Worm (Caenorhabditis elegans) whole organism, L3 larva: ENCODE data around the gene lido-17.
A peak's percentile ranks its signal among the peaks of the same experiment; 100 is the strongest.

Experiments
- aly-2 ChIP-seq: fragments of 150-350 bp; optimal IDR thresholded peaks from 2 replicates; lab custom pipeline; 2014; ENCODE audit warnings: missing biosample characterization, missing genetic modification characterization
- ama-1 ChIP-seq: fragments of 150-350 bp; optimal IDR thresholded peaks from 2 replicates; lab custom pipeline; 2018
- ceh-16 ChIP-seq: sonication (generic microtip); optimal IDR thresholded peaks from 2 replicates; lab custom pipeline; 2017; ENCODE audit warnings: missing biosample characterization, missing genetic modification characterization
- ceh-82 ChIP-seq: fragments of 150-350 bp; optimal IDR thresholded peaks from 2 replicates; lab custom pipeline; 2014; ENCODE audit warnings: missing biosample characterization, missing genetic modification characterization
- ceh-9 ChIP-seq: sonication (generic microtip); optimal IDR thresholded peaks from 2 replicates; lab custom pipeline; 2018; ENCODE audit warnings: missing biosample characterization, missing genetic modification characterization
- egl-5 ChIP-seq: fragments of 150-350 bp; optimal IDR thresholded peaks from 2 replicates; lab custom pipeline; 2017; ENCODE audit warnings: missing biosample characterization, missing genetic modification reagents, missing genetic modification characterization, inconsistent platforms
- elt-3 ChIP-seq, 3 experiments: fragments of 150-350 bp in 1 of 3; sonication (generic microtip) in 2 of 3; optimal IDR thresholded peaks; 2 replicates in 2 of 3; 4 replicates in 1 of 3; lab custom pipeline; 2014 to 2017; ENCODE audit warnings: missing biosample characterization in 3 of 3, missing genetic modification characterization in 3 of 3
- lin-15B ChIP-seq: fragments of 150-350 bp; optimal IDR thresholded peaks from 2 replicates; lab custom pipeline; 2014; ENCODE audit warnings: missing biosample characterization, missing genetic modification characterization
- lin-39 ChIP-seq: fragments of 150-350 bp; optimal IDR thresholded peaks from 2 replicates; lab custom pipeline; 2018; ENCODE audit warnings: missing biosample characterization, missing genetic modification reagents, missing genetic modification characterization
- mml-1 ChIP-seq: fragments of 150-350 bp; sonication (generic microtip); optimal IDR thresholded peaks from 3 replicates; lab custom pipeline; 2014; ENCODE audit warnings: missing biosample characterization, missing genetic modification characterization
- nfya-1 ChIP-seq: sonication (generic microtip); optimal IDR thresholded peaks from 2 replicates; lab custom pipeline; 2017; ENCODE audit warnings: missing genetic modification characterization, mild to moderate bottlenecking, missing compliant biosample characterization, antibody characterized with exemption, moderate library complexity; ENCODE audit not compliant: insufficient read depth
- nhr-12 ChIP-seq: fragments of 150-350 bp; optimal IDR thresholded peaks from 2 replicates; lab custom pipeline; 2014; ENCODE audit warnings: missing biosample characterization, missing genetic modification characterization
- nhr-23 ChIP-seq: fragments of 150-350 bp; optimal IDR thresholded peaks from 2 replicates; lab custom pipeline; 2014; ENCODE audit warnings: missing biosample characterization, missing genetic modification reagents, missing genetic modification characterization
- nhr-237 ChIP-seq: fragments of 150-350 bp; optimal IDR thresholded peaks from 2 replicates; lab custom pipeline; 2014; ENCODE audit warnings: missing biosample characterization, missing genetic modification characterization
- nhr-25 ChIP-seq: sonication (generic microtip); optimal IDR thresholded peaks from 2 replicates; lab custom pipeline; 2017; ENCODE audit warnings: missing biosample characterization, missing genetic modification characterization
- nhr-28 ChIP-seq: fragments of 150-350 bp; optimal IDR thresholded peaks from 2 replicates; lab custom pipeline; 2014; ENCODE audit warnings: missing biosample characterization, missing genetic modification characterization
- nhr-43 ChIP-seq: sonication (generic microtip); optimal IDR thresholded peaks from 2 replicates; lab custom pipeline; 2016; ENCODE audit warnings: mild to moderate bottlenecking, missing genetic modification characterization, missing compliant biosample characterization; ENCODE audit not compliant: poor library complexity, severe bottlenecking
- nhr-67 ChIP-seq: fragments of 150-350 bp; optimal IDR thresholded peaks from 2 replicates; lab custom pipeline; 2014; ENCODE audit warnings: missing biosample characterization, missing genetic modification characterization
- nhr-76 ChIP-seq: fragments of 150-350 bp; sonication (generic microtip); optimal IDR thresholded peaks from 5 replicates; lab custom pipeline; 2014; ENCODE audit warnings: missing biosample characterization, missing genetic modification characterization
- nhr-77 ChIP-seq: fragments of 150-350 bp; optimal IDR thresholded peaks from 2 replicates; lab custom pipeline; 2014; ENCODE audit warnings: missing biosample characterization, missing genetic modification characterization
- pha-4 ChIP-seq: fragments of 150-350 bp; optimal IDR thresholded peaks from 2 replicates; lab custom pipeline; 2014; ENCODE audit warnings: missing biosample characterization, missing genetic modification reagents, missing genetic modification characterization
- sea-2 ChIP-seq: fragments of 150-350 bp; sonication (generic microtip); optimal IDR thresholded peaks from 4 replicates; lab custom pipeline; 2014; ENCODE audit warnings: missing biosample characterization, missing genetic modification reagents, missing genetic modification characterization
- skn-1 ChIP-seq: fragments of 150-350 bp; optimal IDR thresholded peaks from 2 replicates; lab custom pipeline; 2014; ENCODE audit warnings: missing biosample characterization, missing genetic modification characterization
- snpc-4 ChIP-seq: fragments of 150-350 bp; optimal IDR thresholded peaks from 2 replicates; lab custom pipeline; 2014; ENCODE audit warnings: missing biosample characterization, missing genetic modification characterization
- tbx-2 ChIP-seq: sonication (generic microtip); optimal IDR thresholded peaks from 2 replicates; lab custom pipeline; 2016; ENCODE audit warnings: mild to moderate bottlenecking, missing genetic modification characterization, missing compliant biosample characterization
- unc-39 ChIP-seq: sonication (generic microtip); optimal IDR thresholded peaks from 4 replicates; lab custom pipeline; 2017; ENCODE audit warnings: missing biosample characterization, missing genetic modification characterization
- unc-62 ChIP-seq: fragments of 150-350 bp; sonication (generic microtip); optimal IDR thresholded peaks from 4 replicates; lab custom pipeline; 2014; ENCODE audit warnings: missing biosample characterization, missing genetic modification reagents, missing genetic modification characterization
- zag-1 ChIP-seq: fragments of 150-350 bp; optimal IDR thresholded peaks from 2 replicates; lab custom pipeline; 2014; ENCODE audit warnings: missing biosample characterization, missing genetic modification characterization
- ztf-4 ChIP-seq: fragments of 150-350 bp; optimal IDR thresholded peaks from 2 replicates; lab custom pipeline; 2014; ENCODE audit warnings: missing biosample characterization, missing genetic modification characterization

lido-17 gene

ce11 chrII:9343955-9344354, 48.7 kb downstream of the lido-17 start:
- no peak for TF ChIP-seq nhr-76 (tag; lab: Kevin White, UChicago)
- no peak for TF ChIP-seq ceh-16 (tag; lab: Kevin White, UChicago)
- peak; percentile 65 for TF ChIP-seq nhr-23 (tag; lab: Kevin White, UChicago)
- no peak for TF ChIP-seq sea-2 (GFP tag; lab: Kevin White, UChicago)
- no peak for TF ChIP-seq lin-39 (tag; lab: Kevin White, UChicago)
- TF ChIP-seq mml-1 (tag; lab: Kevin White, UChicago): no peak
- peak; percentile 92 for TF ChIP-seq nhr-43 (tag; lab: Kevin White, UChicago)
- no peak for TF ChIP-seq nhr-28 (tag; lab: Kevin White, UChicago)
- no peak for TF ChIP-seq lin-15B (tag; lab: Kevin White, UChicago)
- no peak for TF ChIP-seq pha-4
- no peak for TF ChIP-seq nhr-67 (tag; lab: Kevin White, UChicago)
- TF ChIP-seq tbx-2 (tag; lab: Kevin White, UChicago): peak; percentile 39
- TF ChIP-seq elt-3 (tag; optimal IDR thresholded peaks at IDR 0.05; lab: Kevin White, UChicago): peak in 2 of 3 experiments; percentile 59 to 86
- no peak for TF ChIP-seq ceh-9 (tag; lab: Kevin White, UChicago)
- no peak for TF ChIP-seq nfya-1 (tag; lab: Kevin White, UChicago)
- TF ChIP-seq nhr-25: peak; percentile 51
- no peak for TF ChIP-seq ztf-4 (tag; lab: Kevin White, UChicago)
- TF ChIP-seq unc-62 (GFP tag; lab: Kevin White, UChicago): peak; percentile 58
- TF ChIP-seq aly-2: no peak
- TF ChIP-seq nhr-237 (tag; lab: Kevin White, UChicago): no peak
- no peak for TF ChIP-seq snpc-4 (tag; lab: Kevin White, UChicago)
- TF ChIP-seq ceh-82 (tag; lab: Kevin White, UChicago): no peak
- no peak for TF ChIP-seq skn-1 (tag; lab: Kevin White, UChicago)
- no peak for TF ChIP-seq nhr-77 (tag; lab: Kevin White, UChicago)

DNA sequence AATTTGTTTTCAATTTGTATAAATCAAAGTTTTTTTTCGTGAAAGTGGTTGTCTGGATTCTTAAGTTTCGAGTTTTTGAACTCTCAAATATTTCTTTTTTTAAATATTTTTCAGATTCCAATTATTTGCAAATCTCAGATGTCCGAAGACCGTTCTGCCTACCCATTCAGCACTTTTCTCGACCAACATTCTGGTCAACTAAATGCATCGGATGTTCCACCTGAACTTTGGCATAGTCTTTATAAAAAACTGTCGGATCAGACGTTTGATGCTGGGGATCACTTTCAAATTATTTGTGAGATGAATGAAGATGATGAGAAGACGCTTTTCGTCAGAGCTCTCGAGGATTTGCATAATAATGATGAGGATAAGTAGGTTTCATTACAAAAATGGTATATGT, 53.8 kb downstream of the lido-17 start, which contains the start of gene ttll-12:
Gene ttll-12, plus strand, starts transcription at position 139 of the 400 bp plus-strand sequence.
- TF ChIP-seq nhr-12 (no peak), ceh-9 (tag; lab: Kevin White, UChicago) (no peak), nhr-67 (tag; lab: Kevin White, UChicago) (no peak), ama-1 (lab: Kevin White, UChicago) (peak; percentile 85), nhr-25 (peak; percentile 9), nhr-23 (tag; lab: Kevin White, UChicago) (no peak), ztf-4 (tag; lab: Kevin White, UChicago) (no peak), mml-1 (tag; lab: Kevin White, UChicago) (no peak), nhr-77 (tag; lab: Kevin White, UChicago) (no peak), egl-5 (tag; lab: Kevin White, UChicago) (no peak), zag-1 (no peak), lin-39 (tag; lab: Kevin White, UChicago) (no peak), lin-15B (tag; lab: Kevin White, UChicago) (no peak), unc-62 (GFP tag; lab: Kevin White, UChicago) (no peak)

DNA sequence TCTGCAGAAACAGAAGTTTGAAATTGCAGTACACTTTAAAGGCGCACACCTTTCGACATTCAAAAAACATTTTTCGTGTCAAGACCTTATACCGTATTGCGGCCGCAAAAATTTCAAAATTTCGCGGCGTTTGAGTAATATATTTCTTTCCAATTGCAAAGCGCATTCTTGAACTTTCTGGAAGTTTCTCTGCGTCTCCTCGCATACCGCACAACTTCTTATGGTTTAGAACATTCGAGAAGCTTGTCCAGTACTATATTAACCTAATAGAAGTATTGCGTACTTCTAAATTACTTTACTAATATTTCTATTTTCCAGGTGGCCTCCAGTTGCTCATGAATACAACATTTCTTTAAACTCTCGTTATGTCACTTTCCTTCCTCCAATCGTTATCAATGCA, 56.0 kb downstream of the lido-17 start:
- peak; percentile 12 for TF ChIP-seq pha-4
- TF ChIP-seq unc-39: no peak
- peak; percentile 31 for TF ChIP-seq ama-1 (lab: Kevin White, UChicago)
